Worm (Caenorhabditis elegans): ENCODE data around the gene T05A8.3.

The T05A8.3 gene

ce11 chrII:2717335-2717734 lies at the start of gene T05A8.3:
T05A8.3 (minus strand) TSS chrII:2717435.
- no peak for TF ChIP-seq tbx-37 (GFP tag; conservative IDR thresholded peaks at IDR 0.05)
- TF ChIP-seq tbx-11 (GFP tag; IDR thresholded peaks at IDR 0.05), result no peak
- TF ChIP-seq hmg-4 (GFP tag; optimal IDR thresholded peaks at IDR 0.05), result no peak
- no peak for TF ChIP-seq F13C5.2 (tag; optimal IDR thresholded peaks at IDR 0.05)
- TF ChIP-seq flt-1 (GFP tag; IDR thresholded peaks at IDR 0.05), result no peak
- TF ChIP-seq scrt-1 (GFP tag; IDR thresholded peaks at IDR 0.05), result no peak
- no peak for TF ChIP-seq aly-1 (tag; optimal IDR thresholded peaks at IDR 0.05)
- TF ChIP-seq hmbx-1 (tag; optimal IDR thresholded peaks at IDR 0.05), result no peak
- no peak for TF ChIP-seq ets-7 (tag; optimal IDR thresholded peaks at IDR 0.05)
- TF ChIP-seq hnd-1 (tag; optimal IDR thresholded peaks at IDR 0.05), result no peak
- TF ChIP-seq ceh-13 (GFP tag; optimal IDR thresholded peaks at IDR 0.05), result no peak

DNA sequence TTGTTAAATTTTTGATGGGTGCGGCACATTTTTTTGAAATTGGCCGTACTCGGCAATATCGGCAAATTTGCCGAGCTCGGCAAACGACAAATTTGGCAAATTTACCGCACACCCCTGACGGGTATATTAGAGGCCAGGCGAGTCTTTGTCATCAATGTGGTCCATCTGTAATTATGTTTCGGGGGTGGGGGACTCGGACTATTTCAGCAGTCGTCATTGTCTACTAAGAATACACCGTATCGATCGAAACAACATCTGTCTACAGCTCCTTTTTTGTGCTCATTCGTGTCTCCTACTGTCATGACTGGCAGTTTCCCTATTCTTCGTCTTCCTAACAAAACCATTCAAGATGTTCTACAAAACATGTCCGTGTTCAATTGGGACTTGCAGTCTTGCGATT lies 49.1 kb upstream of the T05A8.3 start, which contains the start of gene F08D12.15:
Gene F08D12.15 (plus strand): TSS at position 301 of the 400 bp plus-strand sequence.
- TF ChIP-seq ets-7 (tag; optimal IDR thresholded peaks at IDR 0.05), result no peak
- no peak for TF ChIP-seq ama-1 (optimal IDR thresholded peaks at IDR 0.05)
- no peak for TF ChIP-seq flt-1 (GFP tag; IDR thresholded peaks at IDR 0.05)
- no peak for TF ChIP-seq tra-4 (tag; optimal IDR thresholded peaks at IDR 0.05)
- TF ChIP-seq B0310.2 (tag; optimal IDR thresholded peaks at IDR 0.05), result no peak
- TF ChIP-seq tbx-37 (GFP tag; conservative IDR thresholded peaks at IDR 0.05), result no peak
- TF ChIP-seq hmg-4 (GFP tag; optimal IDR thresholded peaks at IDR 0.05), result no peak
- TF ChIP-seq ceh-36 (tag; optimal IDR thresholded peaks at IDR 0.05), result no peak
- no peak for TF ChIP-seq scrt-1 (GFP tag; IDR thresholded peaks at IDR 0.05)
- TF ChIP-seq F13C5.2 (tag; optimal IDR thresholded peaks at IDR 0.05), result no peak
- no peak for TF ChIP-seq tbx-11 (GFP tag; IDR thresholded peaks at IDR 0.05)

DNA sequence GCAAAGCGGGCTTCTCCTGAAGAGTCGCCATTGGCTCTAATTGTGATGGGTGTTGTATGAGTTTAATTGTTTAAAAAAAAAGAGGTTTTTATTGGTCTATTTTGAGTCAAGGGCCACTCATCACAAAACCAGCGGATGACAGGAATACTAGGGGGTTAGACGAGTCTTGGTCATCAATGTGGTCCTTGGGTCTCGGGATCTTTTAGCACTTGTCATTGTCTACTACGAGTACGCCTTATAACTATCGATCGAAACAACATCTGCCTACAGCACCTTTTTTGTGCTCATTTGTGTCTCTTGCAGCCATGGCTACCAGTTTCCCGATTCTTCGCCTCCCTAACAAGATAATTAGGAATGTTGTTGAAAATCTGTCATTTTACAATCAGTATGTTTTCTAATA lies 47.4 kb upstream of the T05A8.3 start, which contains the start of gene fbxb-108:
Gene fbxb-108 (plus strand): TSS at position 301 of the 400 bp plus-strand sequence.
- TF ChIP-seq ets-7 (tag; optimal IDR thresholded peaks at IDR 0.05) (no peak), hmg-4 (GFP tag; optimal IDR thresholded peaks at IDR 0.05) (no peak), B0310.2 (tag; optimal IDR thresholded peaks at IDR 0.05) (no peak), hnd-1 (tag; optimal IDR thresholded peaks at IDR 0.05) (no peak), hmbx-1 (tag; optimal IDR thresholded peaks at IDR 0.05) (no peak), scrt-1 (GFP tag; IDR thresholded peaks at IDR 0.05) (no peak), ceh-36 (tag; optimal IDR thresholded peaks at IDR 0.05) (no peak), pes-1 (GFP tag; IDR thresholded peaks at IDR 0.05) (no peak), F13C5.2 (tag; optimal IDR thresholded peaks at IDR 0.05) (no peak), flt-1 (GFP tag; IDR thresholded peaks at IDR 0.05) (no peak), tra-4 (tag; optimal IDR thresholded peaks at IDR 0.05) (no peak), tbx-37 (GFP tag; conservative IDR thresholded peaks at IDR 0.05) (no peak)

- TF ChIP-seq tbx-37 (GFP tag; conservative IDR thresholded peaks at IDR 0.05) (no peak), hnd-1 (tag; optimal IDR thresholded peaks at IDR 0.05) (no peak), hmg-4 (GFP tag; optimal IDR thresholded peaks at IDR 0.05) (no peak), sea-1 (GFP tag; conservative IDR thresholded peaks at IDR 0.05) (no peak), flt-1 (GFP tag; IDR thresholded peaks at IDR 0.05) (no peak), aly-1 (tag; optimal IDR thresholded peaks at IDR 0.05) (no peak), B0310.2 (tag; optimal IDR thresholded peaks at IDR 0.05) (no peak), F13C5.2 (tag; optimal IDR thresholded peaks at IDR 0.05) (no peak), tra-4 (tag; optimal IDR thresholded peaks at IDR 0.05) (no peak), scrt-1 (GFP tag; IDR thresholded peaks at IDR 0.05) (no peak), tbx-11 (GFP tag; IDR thresholded peaks at IDR 0.05) (no peak), ets-7 (tag; optimal IDR thresholded peaks at IDR 0.05) (no peak), ceh-13 (GFP tag; optimal IDR thresholded peaks at IDR 0.05) (no peak), hmbx-1 (tag; optimal IDR thresholded peaks at IDR 0.05) (no peak), ceh-36 (tag; optimal IDR thresholded peaks at IDR 0.05) (no peak), ama-1 (optimal IDR thresholded peaks at IDR 0.05) (no peak), pes-1 (GFP tag; IDR thresholded peaks at IDR 0.05) (no peak)
Measured at ce11 chrII:2762108-2762507, 44.9 kb upstream of the T05A8.3 start, which contains the start of gene fbxb-106. fbxb-106 (plus strand) TSS chrII:2762408.

DNA sequence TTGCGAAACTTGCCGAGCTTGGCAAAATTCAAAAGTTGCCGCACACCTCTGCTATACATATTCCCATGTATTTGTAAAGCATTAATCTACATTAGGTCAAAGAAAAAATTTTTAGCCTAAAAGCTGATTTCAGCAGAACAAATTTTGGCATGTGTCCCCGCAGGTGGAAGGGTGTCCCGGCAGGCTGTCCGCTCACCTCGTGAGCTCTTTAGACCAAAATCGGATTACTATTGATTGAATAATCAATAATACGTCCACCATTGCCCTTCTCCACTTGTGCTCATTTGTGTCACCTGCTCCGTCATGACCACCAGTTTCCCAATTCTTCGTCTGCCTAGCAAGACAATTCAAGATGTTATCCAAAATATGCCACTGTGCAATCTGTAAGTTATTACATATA lies 41.2 kb upstream of the T05A8.3 start, which contains the start of gene fbxb-107:
Gene fbxb-107 (plus strand): TSS at position 297 of the 400 bp plus-strand sequence.
- no peak for TF ChIP-seq F13C5.2 (tag; optimal IDR thresholded peaks at IDR 0.05)
- no peak for TF ChIP-seq ceh-36 (tag; optimal IDR thresholded peaks at IDR 0.05)
- no peak for TF ChIP-seq ama-1 (optimal IDR thresholded peaks at IDR 0.05)
- no peak for TF ChIP-seq tbx-11 (GFP tag; IDR thresholded peaks at IDR 0.05)
- TF ChIP-seq tbx-37 (GFP tag; conservative IDR thresholded peaks at IDR 0.05), result no peak
- no peak for TF ChIP-seq pes-1 (GFP tag; IDR thresholded peaks at IDR 0.05)
- TF ChIP-seq ceh-13 (GFP tag; optimal IDR thresholded peaks at IDR 0.05), result no peak
- no peak for TF ChIP-seq tra-4 (tag; optimal IDR thresholded peaks at IDR 0.05)
- TF ChIP-seq B0310.2 (tag; optimal IDR thresholded peaks at IDR 0.05), result no peak
- no peak for TF ChIP-seq flt-1 (GFP tag; IDR thresholded peaks at IDR 0.05)
- TF ChIP-seq sea-1 (GFP tag; conservative IDR thresholded peaks at IDR 0.05), result no peak; the same call in 1 of the 2 replicates
- no peak for TF ChIP-seq scrt-1 (GFP tag; IDR thresholded peaks at IDR 0.05)
- no peak for TF ChIP-seq ets-7 (tag; optimal IDR thresholded peaks at IDR 0.05)
- no peak for TF ChIP-seq hmg-4 (GFP tag; optimal IDR thresholded peaks at IDR 0.05)

- no peak for TF ChIP-seq ceh-36 (tag; optimal IDR thresholded peaks at IDR 0.05)
- TF ChIP-seq tbx-11 (GFP tag; IDR thresholded peaks at IDR 0.05), result no peak
- TF ChIP-seq pes-1 (GFP tag; IDR thresholded peaks at IDR 0.05), result no peak
- no peak for TF ChIP-seq tra-4 (tag; optimal IDR thresholded peaks at IDR 0.05)
- TF ChIP-seq hmbx-1 (tag; optimal IDR thresholded peaks at IDR 0.05), result no peak
- no peak for TF ChIP-seq B0310.2 (tag; optimal IDR thresholded peaks at IDR 0.05)
- TF ChIP-seq tbx-37 (GFP tag; conservative IDR thresholded peaks at IDR 0.05), result no peak
- no peak for TF ChIP-seq aly-1 (tag; optimal IDR thresholded peaks at IDR 0.05)
- no peak for TF ChIP-seq ets-7 (tag; optimal IDR thresholded peaks at IDR 0.05)
- no peak for TF ChIP-seq scrt-1 (GFP tag; IDR thresholded peaks at IDR 0.05)
- no peak for TF ChIP-seq hmg-4 (GFP tag; optimal IDR thresholded peaks at IDR 0.05)
- TF ChIP-seq sea-1 (GFP tag; conservative IDR thresholded peaks at IDR 0.05), result no peak
- no peak for TF ChIP-seq flt-1 (GFP tag; IDR thresholded peaks at IDR 0.05)
- TF ChIP-seq hnd-1 (tag; optimal IDR thresholded peaks at IDR 0.05), result no peak
- TF ChIP-seq ama-1 (optimal IDR thresholded peaks at IDR 0.05), result no peak
- TF ChIP-seq F13C5.2 (tag; optimal IDR thresholded peaks at IDR 0.05), result no peak
- no peak for TF ChIP-seq ceh-13 (GFP tag; optimal IDR thresholded peaks at IDR 0.05)
Measured at ce11 chrII:2757954-2758353, 40.7 kb upstream of the T05A8.3 start, which contains the start of gene F29A7.8. F29A7.8 (minus strand) TSS chrII:2758054.

DNA sequence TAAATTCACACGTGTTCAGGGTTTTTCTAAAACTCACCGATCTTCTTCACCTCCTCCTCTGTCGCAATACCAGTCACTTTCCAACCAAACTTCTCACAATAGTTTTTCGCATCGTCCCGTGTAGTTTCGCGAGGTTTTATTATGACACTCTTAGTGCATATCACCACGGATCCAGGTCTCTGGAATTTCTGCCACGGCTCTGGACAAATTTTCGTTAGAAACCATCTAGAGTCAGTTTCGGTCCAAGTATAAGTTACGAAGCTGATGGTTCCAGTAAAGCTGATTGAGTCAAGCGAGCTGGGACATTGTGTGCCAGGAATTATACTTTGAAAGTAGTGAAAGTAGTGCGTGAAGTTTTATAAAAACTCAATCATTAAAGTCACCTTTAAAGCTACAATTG lies 39.1 kb upstream of the T05A8.3 start:
- no peak for TF ChIP-seq ets-7 (tag; optimal IDR thresholded peaks at IDR 0.05)
- no peak for TF ChIP-seq sea-1 (GFP tag; conservative IDR thresholded peaks at IDR 0.05)
- no peak for TF ChIP-seq ceh-36 (tag; optimal IDR thresholded peaks at IDR 0.05)
